Worm (Caenorhabditis elegans): ENCODE measurements around the gene pals-21.

DNA sequence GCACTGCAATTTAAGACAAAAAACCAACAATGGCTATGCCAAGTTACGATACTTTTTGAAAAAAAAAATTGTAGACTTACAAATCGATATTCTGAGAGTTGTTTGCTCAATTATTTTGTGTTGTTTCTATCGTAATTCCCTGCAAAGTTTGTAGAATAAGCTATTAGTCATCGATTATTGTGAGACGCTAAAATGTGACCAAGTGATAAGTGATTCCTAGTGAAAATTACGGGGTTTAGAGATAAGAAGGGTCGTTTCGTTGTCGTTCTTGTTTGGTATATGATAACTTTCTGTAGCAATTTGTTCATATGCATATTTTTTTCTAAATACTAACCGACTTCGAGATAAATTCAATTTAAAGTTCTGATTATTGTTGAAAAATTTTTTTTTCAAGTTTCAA lies 17.7 kb upstream of the pals-21 start:
- no peak for TF ChIP-seq klf-2 (GFP tag; conservative IDR thresholded peaks at IDR 0.05)
- no peak for TF ChIP-seq ztf-23 (GFP tag; IDR thresholded peaks at IDR 0.05)
